Worm (Caenorhabditis elegans) whole organism, L2 larva: ENCODE measurements around the gene F25E5.8.
"Not testable (repeated sequence)": the region's sequence is repeated elsewhere in the genome, so short reads cannot be mapped to it uniquely, and the experiment has no call there.

ENCODE experiments used
- C34F6.9 ChIP-seq: fragments of 150-350 bp; optimal IDR thresholded peaks from 2 replicates; lab custom pipeline; 2014; ENCODE audit warnings: missing biosample characterization, missing genetic modification characterization
- F13H6.1 ChIP-seq: sonication (generic microtip); optimal IDR thresholded peaks from 2 replicates; lab custom pipeline; 2016; ENCODE audit warnings: missing genetic modification characterization, missing compliant biosample characterization
- R02D3.7 ChIP-seq: fragments of 150-350 bp; optimal IDR thresholded peaks from 2 replicates; lab custom pipeline; 2014; ENCODE audit warnings: missing biosample characterization, missing genetic modification characterization
- Y55F3AM.14 ChIP-seq: fragments of 200-800 bp; sonication (Bioruptor generic); optimal IDR thresholded peaks from 2 replicates; lab custom pipeline; 2018; ENCODE audit warnings: mild to moderate bottlenecking, missing genetic modification characterization, missing compliant biosample characterization
- ZK546.5 ChIP-seq: sonication (generic microtip); optimal IDR thresholded peaks from 2 replicates; lab custom pipeline; 2017; ENCODE audit warnings: missing biosample characterization, missing genetic modification characterization
- ama-1 ChIP-seq: fragments of 150-350 bp; optimal IDR thresholded peaks from 2 replicates; lab custom pipeline; 2018; ENCODE audit warnings: inconsistent platforms
- ceh-16 ChIP-seq: fragments of 150-350 bp; optimal IDR thresholded peaks from 2 replicates; lab custom pipeline; 2014; ENCODE audit warnings: missing biosample characterization, missing genetic modification characterization
- ceh-82 ChIP-seq: fragments of 150-350 bp; optimal IDR thresholded peaks from 2 replicates; lab custom pipeline; 2014; ENCODE audit warnings: missing biosample characterization, missing genetic modification characterization
- egl-27 ChIP-seq: sonication (generic microtip); optimal IDR thresholded peaks from 3 replicates; lab custom pipeline; 2017; ENCODE audit warnings: missing biosample characterization, missing genetic modification reagents, missing genetic modification characterization
- elt-1 ChIP-seq: fragments of 150-350 bp; optimal IDR thresholded peaks from 2 replicates; lab custom pipeline; 2014; ENCODE audit warnings: missing biosample characterization, missing genetic modification characterization
- elt-3 ChIP-seq: sonication (generic microtip); optimal IDR thresholded peaks from 2 replicates; lab custom pipeline; 2017; ENCODE audit warnings: missing biosample characterization, missing genetic modification characterization
- fos-1 ChIP-seq: fragments of 150-350 bp; optimal IDR thresholded peaks from 2 replicates; lab custom pipeline; 2014; ENCODE audit warnings: missing biosample characterization, missing genetic modification characterization
- gmeb-1 ChIP-seq: fragments of 150-350 bp; optimal IDR thresholded peaks from 2 replicates; lab custom pipeline; 2014; ENCODE audit warnings: missing biosample characterization, missing genetic modification characterization
- lin-13 ChIP-seq: fragments of 150-350 bp; optimal IDR thresholded peaks from 2 replicates; lab custom pipeline; 2014; ENCODE audit warnings: missing biosample characterization, missing genetic modification reagents, missing genetic modification characterization
- lin-39 ChIP-seq: fragments of 150-350 bp; optimal IDR thresholded peaks from 2 replicates; lab custom pipeline; 2014; ENCODE audit warnings: missing biosample characterization, missing genetic modification reagents, missing genetic modification characterization
- lsy-2 ChIP-seq, 2 experiments: fragments of 150-350 bp in 1 of 2; sonication (generic microtip) in 1 of 2; optimal IDR thresholded peaks; 2 replicates each; lab custom pipeline; 2014 to 2017; ENCODE audit warnings: missing biosample characterization in 2 of 2, missing genetic modification characterization in 2 of 2
- mab-5 ChIP-seq: fragments of 150-350 bp; optimal IDR thresholded peaks from 2 replicates; lab custom pipeline; 2014; ENCODE audit warnings: missing biosample characterization, missing genetic modification characterization
- mbf-1 ChIP-seq: sonication (generic microtip); optimal IDR thresholded peaks from 2 replicates; lab custom pipeline; 2017; ENCODE audit warnings: missing biosample characterization, missing genetic modification characterization
- mdl-1 ChIP-seq, 2 experiments: fragments of 150-350 bp in 1 of 2; sonication (generic microtip) in 1 of 2; optimal IDR thresholded peaks; 2 replicates each; lab custom pipeline; 2017; ENCODE audit warnings: missing biosample characterization in 2 of 2, missing genetic modification characterization in 2 of 2
- nhr-10 ChIP-seq: sonication (generic microtip); optimal IDR thresholded peaks from 2 replicates; lab custom pipeline; 2017; ENCODE audit warnings: missing biosample characterization, missing genetic modification characterization
- nhr-11 ChIP-seq: fragments of 150-350 bp; optimal IDR thresholded peaks from 2 replicates; lab custom pipeline; 2014; ENCODE audit warnings: missing biosample characterization, missing genetic modification characterization
- nhr-12 ChIP-seq: fragments of 150-350 bp; optimal IDR thresholded peaks from 2 replicates; lab custom pipeline; 2014; ENCODE audit warnings: missing biosample characterization, missing genetic modification characterization
- nhr-129 ChIP-seq: fragments of 150-350 bp; optimal IDR thresholded peaks from 2 replicates; lab custom pipeline; 2014; ENCODE audit warnings: missing biosample characterization, missing genetic modification characterization
- nhr-21 ChIP-seq: fragments of 150-350 bp; optimal IDR thresholded peaks from 2 replicates; lab custom pipeline; 2014; ENCODE audit warnings: missing biosample characterization, missing genetic modification characterization
- nhr-23 ChIP-seq: fragments of 150-350 bp; optimal IDR thresholded peaks from 2 replicates; lab custom pipeline; 2014; ENCODE audit warnings: missing biosample characterization, missing genetic modification reagents, missing genetic modification characterization
- nhr-6 ChIP-seq: fragments of 150-350 bp; optimal IDR thresholded peaks from 2 replicates; lab custom pipeline; 2014; ENCODE audit warnings: missing biosample characterization, missing genetic modification characterization
- peb-1 ChIP-seq: fragments of 150-350 bp; optimal IDR thresholded peaks from 2 replicates; lab custom pipeline; 2014; ENCODE audit warnings: missing biosample characterization, missing genetic modification characterization
- sem-4 ChIP-seq: fragments of 150-350 bp; optimal IDR thresholded peaks from 2 replicates; lab custom pipeline; 2014; ENCODE audit warnings: missing biosample characterization, missing genetic modification reagents, missing genetic modification characterization
- sma-3 ChIP-seq: sonication (generic microtip); optimal IDR thresholded peaks from 2 replicates; lab custom pipeline; 2016; ENCODE audit warnings: missing genetic modification reagents, missing genetic modification characterization, missing compliant biosample characterization
- sma-9 ChIP-seq, 2 experiments: fragments of 150-350 bp in 1 of 2; sonication (generic microtip) in 1 of 2; optimal IDR thresholded peaks; 2 replicates each; lab custom pipeline; 2014 to 2016; ENCODE audit warnings: missing genetic modification characterization in 2 of 2, mild to moderate bottlenecking in 1 of 2, missing biosample characterization in 1 of 2, missing compliant biosample characterization in 1 of 2, missing genetic modification reagents in 1 of 2, moderate library complexity in 1 of 2
- unc-39 ChIP-seq: fragments of 150-350 bp; optimal IDR thresholded peaks from 2 replicates; lab custom pipeline; 2014; ENCODE audit warnings: missing biosample characterization, missing genetic modification characterization
- unc-62 ChIP-seq: fragments of 150-350 bp; optimal IDR thresholded peaks from 2 replicates; lab custom pipeline; 2014; ENCODE audit warnings: missing biosample characterization, missing genetic modification reagents, missing genetic modification characterization
- zag-1 ChIP-seq: fragments of 150-350 bp; optimal IDR thresholded peaks from 2 replicates; lab custom pipeline; 2014; ENCODE audit warnings: missing biosample characterization, missing genetic modification characterization
- ztf-4 ChIP-seq: fragments of 150-350 bp; optimal IDR thresholded peaks from 2 replicates; lab custom pipeline; 2014; ENCODE audit warnings: missing biosample characterization, missing genetic modification characterization

Gene F25E5.8

DNA sequence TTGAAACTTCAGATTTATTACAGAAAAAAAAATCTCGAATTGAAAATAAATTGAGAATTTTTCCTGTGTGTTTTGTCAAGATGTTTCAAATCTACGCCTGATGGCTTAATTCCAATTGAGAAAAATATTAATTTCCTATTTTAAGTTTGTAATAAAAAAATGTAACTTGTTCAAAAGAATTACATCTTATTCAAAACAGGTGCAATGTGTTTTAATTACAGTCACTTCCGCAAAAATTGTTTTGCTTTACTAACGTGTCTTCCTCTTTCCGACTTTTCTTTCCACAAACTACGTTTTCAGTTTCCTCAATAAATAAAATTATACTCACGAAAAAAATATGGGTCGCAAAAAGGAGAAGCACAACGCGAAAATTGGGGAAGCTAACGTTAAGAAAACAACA lies 2.3 kb downstream of the F25E5.8 start, which contains the start of gene F25E5.16:
Gene F25E5.16 (plus strand): TSS at position 301 of the 400 bp plus-strand sequence.
- no peak for TF ChIP-seq ceh-82 (tag; lab: Kevin White, UChicago)

- TF ChIP-seq unc-39 (tag; lab: Kevin White, UChicago) = no peak
- no peak for TF ChIP-seq egl-27
- TF ChIP-seq nhr-6 (tag; lab: Kevin White, UChicago) = no peak
- no peak for TF ChIP-seq sma-9 (GFP tag; optimal IDR thresholded peaks at IDR 0.05; lab: Kevin White, UChicago)
- no peak for TF ChIP-seq sma-9 (tag; optimal IDR thresholded peaks at IDR 0.05; lab: Kevin White, UChicago)
- no peak for TF ChIP-seq lin-13 (GFP tag; lab: Kevin White, UChicago)
- no peak for TF ChIP-seq gmeb-1
- no peak for TF ChIP-seq Y55F3AM.14 (GFP tag; lab: Kevin White, UChicago)
- TF ChIP-seq nhr-129 (tag; lab: Kevin White, UChicago) = no peak
- TF ChIP-seq lin-39 (tag; lab: Kevin White, UChicago) = no peak
- no peak for TF ChIP-seq ceh-16 (tag; lab: Kevin White, UChicago)
- TF ChIP-seq ztf-4 = no peak
Measured at ce11 chrV:7439807-7440206, 4.1 kb downstream of the F25E5.8 start, which contains the start of gene try-13. TSS of gene try-13 (plus strand) at chrV:7440107.

ce11 chrV:7444331-7444730 lies 8.6 kb downstream of the F25E5.8 start, which contains the start of gene nhr-141:
TSS of gene nhr-141 (plus strand) at chrV:7444661.
- TF ChIP-seq ZK546.5, elt-1, nhr-12 (tag; lab: Kevin White, UChicago): not testable (repeated sequence)

ce11 chrV:7446965-7447364 lies 11.2 kb downstream of the F25E5.8 start, which contains the start of gene F25E5.5:
TSS of gene F25E5.5 (plus strand) at chrV:7447265.
- TF ChIP-seq sem-4 (no peak), egl-27 (no peak), lsy-2 (tag; optimal IDR thresholded peaks at IDR 0.05; lab: Kevin White, UChicago) (no peak), unc-62 (GFP tag; lab: Kevin White, UChicago) (no peak)

- TF ChIP-seq Y55F3AM.14 (GFP tag; lab: Kevin White, UChicago) (no peak), gmeb-1 (no peak), sem-4 (no peak), unc-39 (tag; lab: Kevin White, UChicago) (no peak), nhr-10 (no peak), elt-3 (tag; lab: Kevin White, UChicago) (no peak), C34F6.9 (tag; lab: Kevin White, UChicago) (no peak), ceh-82 (tag; lab: Kevin White, UChicago) (no peak), mdl-1 (tag; optimal IDR thresholded peaks at IDR 0.05; lab: Kevin White, UChicago) (no peak), nhr-11 (tag; lab: Kevin White, UChicago) (no peak), nhr-23 (tag; lab: Kevin White, UChicago) (no peak), sma-3 (no peak), ama-1 (lab: Kevin White, UChicago) (no peak), fos-1 (tag; lab: Kevin White, UChicago) (no peak), mbf-1 (tag; lab: Kevin White, UChicago) (no peak), egl-27 (no peak), sma-9 (GFP tag; optimal IDR thresholded peaks at IDR 0.05; lab: Kevin White, UChicago) (no peak), sma-9 (tag; optimal IDR thresholded peaks at IDR 0.05; lab: Kevin White, UChicago) (no peak), F13H6.1 (tag; lab: Kevin White, UChicago) (no peak)
Measured at ce11 chrV:7449303-7449827, 13.6 kb downstream of the F25E5.8 start, which contains the start of gene try-12. TSS of gene try-12 (plus strand) at chrV:7449353.

DNA sequence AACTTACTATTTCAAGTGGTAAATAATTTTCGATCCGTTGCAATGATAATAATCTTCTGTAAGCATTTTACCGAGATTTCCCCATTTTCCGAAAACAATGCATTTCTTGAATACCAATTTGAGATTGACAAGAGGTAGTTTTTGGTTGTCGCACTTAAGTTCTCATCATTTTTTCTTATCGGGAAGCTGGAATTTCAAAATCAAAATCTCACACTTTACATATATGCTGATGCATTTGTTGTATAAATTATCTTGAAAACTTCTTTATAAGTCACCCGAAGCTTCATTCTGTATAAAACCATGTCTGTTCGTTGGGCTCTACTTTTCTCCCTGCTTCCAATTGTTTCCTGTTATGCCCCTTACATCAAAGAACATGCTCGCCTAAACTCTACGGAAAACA lies 15.7 kb downstream of the F25E5.8 start, which contains the start of gene try-11:
Gene try-11 (plus strand): TSS at position 301 of the 400 bp plus-strand sequence.
- TF ChIP-seq sma-3 (no peak), lin-13 (GFP tag; lab: Kevin White, UChicago) (no peak), sem-4 (no peak), ztf-4 (no peak), mbf-1 (tag; lab: Kevin White, UChicago) (no peak), ceh-16 (tag; lab: Kevin White, UChicago) (no peak), peb-1 (tag; lab: Kevin White, UChicago) (no peak), mab-5 (no peak), zag-1 (tag; lab: Kevin White, UChicago) (no peak), ZK546.5 (tag; lab: Kevin White, UChicago) (no peak), R02D3.7 (tag; lab: Kevin White, UChicago) (no peak), nhr-21 (tag; lab: Kevin White, UChicago) (no peak), ama-1 (lab: Kevin White, UChicago) (no peak), nhr-23 (tag; lab: Kevin White, UChicago) (no peak), gmeb-1 (no peak)
